Worm (Caenorhabditis elegans): Measurements from ENCODE around the gene str-180.

DNA sequence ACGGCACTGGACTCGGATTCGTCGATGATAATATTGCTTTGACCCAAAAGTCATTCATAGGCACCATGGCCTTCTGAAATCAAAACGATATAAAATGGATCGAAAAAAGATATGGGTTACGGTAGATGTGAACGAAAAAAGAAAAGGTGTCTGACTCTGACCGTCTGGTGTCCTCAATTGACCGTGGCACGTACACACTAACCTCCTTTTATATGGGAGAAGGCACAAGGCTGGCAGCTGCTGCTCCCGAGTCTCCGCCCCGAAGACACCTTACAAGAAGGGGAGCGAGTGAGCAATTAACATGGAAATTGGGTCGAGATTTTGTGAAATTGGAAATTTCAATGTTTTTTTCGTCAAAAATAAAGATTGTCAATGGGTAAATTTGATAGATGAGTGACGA, 12.9 kb upstream of the str-180 start, which contains the start of gene egl-46:
- TF ChIP-seq ceh-82 (tag; optimal IDR thresholded peaks at IDR 0.05) (no peak), snpc-4 (tag; optimal IDR thresholded peaks at IDR 0.05) (no peak), ama-1 (optimal IDR thresholded peaks at IDR 0.05) (no peak), skn-1 (tag; optimal IDR thresholded peaks at IDR 0.05) (no peak), unc-62 (GFP tag; optimal IDR thresholded peaks at IDR 0.05) (no peak), nhr-76 (tag; optimal IDR thresholded peaks at IDR 0.05) (no peak)

All from whole organism, L3 larva.